Fruit fly (Drosophila melanogaster) Kc167 (cell line): ENCODE measurements around the gene CG42847.

Source experiments
- Myc ChIP-seq: fragments of >200 bp; optimal IDR thresholded peaks from 2 replicates; lab custom pipeline; 2017; ENCODE audit warnings: missing external identifiers
- Sin3A ChIP-seq: fragments of >200 bp; optimal IDR thresholded peaks from 2 replicates; lab custom pipeline; 2018; ENCODE audit warnings: missing external identifiers
- h ChIP-seq: fragments of >200 bp; optimal IDR thresholded peaks from 3 replicates; lab custom pipeline; 2018; ENCODE audit warnings: missing external identifiers
- insv ChIP-seq: fragments of >200 bp; optimal IDR thresholded peaks from 3 replicates; lab custom pipeline; 2018; ENCODE audit warnings: missing external identifiers
- psq ChIP-seq: fragments of >200 bp; optimal IDR thresholded peaks from 2 replicates; lab custom pipeline; 2017; ENCODE audit warnings: missing external identifiers
- ttk ChIP-seq: sonication (Bioruptor generic); optimal IDR thresholded peaks from 2 replicates; lab custom pipeline; 2017; ENCODE audit warnings: missing external identifiers

dm6 chr2L:9416244-9416758 is 11.4 kb upstream of the CG42847 start, which contains the start of gene Mco1:
- TF ChIP-seq Myc (lab: Kevin White, UChicago) = no peak
- TF ChIP-seq psq = no peak
- TF ChIP-seq Sin3A (lab: Kevin White, UChicago) = no peak
- TF ChIP-seq h (lab: Kevin White, UChicago) = no peak
- no peak for TF ChIP-seq ttk (lab: Kevin White, UChicago)
- TF ChIP-seq insv (lab: Kevin White, UChicago) = no peak
